Worm (Caenorhabditis elegans) whole organism, young adult: ENCODE results near the gene K11H12.8.

Experiments
- F37B4.10 ChIP-seq: fragments of 200-800 bp; sonication (Bioruptor generic); IDR thresholded peaks from 2 replicates; pipeline ENCODE4 v1.3.6; 2022; ENCODE audit warnings: missing genetic modification characterization, missing compliant biosample characterization
- T26A5.8 ChIP-seq: sonication (generic microtip); optimal IDR thresholded peaks from 2 replicates; lab custom pipeline; 2016; ENCODE audit warnings: missing genetic modification characterization, missing compliant biosample characterization
- attf-6 ChIP-seq: fragments of 200-800 bp; sonication (Bioruptor generic); IDR thresholded peaks from 2 replicates; pipeline ENCODE4 v1.3.6; 2022; ENCODE audit warnings: missing genetic modification reagents, missing genetic modification characterization, missing compliant biosample characterization
- hlh-12 ChIP-seq: sonication (generic microtip); optimal IDR thresholded peaks from 2 replicates; lab custom pipeline; 2016; ENCODE audit warnings: missing genetic modification characterization, missing compliant biosample characterization
- hmg-1.2 ChIP-seq: fragments of 200-800 bp; sonication (Bioruptor generic); IDR thresholded peaks from 2 replicates; pipeline ENCODE4 v1.3.6; 2022; ENCODE audit warnings: missing genetic modification reagents, missing genetic modification characterization, missing compliant biosample characterization
- let-607 ChIP-seq, 2 experiments: fragments of 200-800 bp in 1 of 2; sonication (Bioruptor generic) in 1 of 2; sonication (generic microtip) in 1 of 2; optimal IDR thresholded peaks; 2 replicates each; lab custom pipeline; 2016 to 2018; ENCODE audit warnings: mild to moderate bottlenecking in 2 of 2, missing compliant biosample characterization in 2 of 2, missing genetic modification characterization in 2 of 2, moderate library complexity in 2 of 2, missing genotype in 1 of 2
- pbrm-1 ChIP-seq: fragments of 200-800 bp; sonication (Bioruptor generic); IDR thresholded peaks from 2 replicates; pipeline ENCODE4 v1.3.6; 2022; ENCODE audit warnings: missing genetic modification reagents, missing genetic modification characterization, missing compliant biosample characterization
- rcor-1 ChIP-seq: fragments of 200-800 bp; sonication (Bioruptor generic); IDR thresholded peaks from 2 replicates; pipeline ENCODE4 v1.3.6; 2022; ENCODE audit warnings: missing genetic modification reagents, missing genetic modification characterization, missing compliant biosample characterization
- rec-8 ChIP-seq, 2 experiments: sonication (generic microtip); optimal IDR thresholded peaks; 2 replicates each; lab custom pipeline; 2016; ENCODE audit warnings: mild to moderate bottlenecking in 2 of 2, missing genetic modification characterization in 2 of 2, missing genetic modification reagents in 2 of 2, missing genotype in 2 of 2, missing biosample characterization in 1 of 2, missing compliant biosample characterization in 1 of 2, moderate library complexity in 1 of 2
- rpc-1 ChIP-seq, 2 experiments: fragments of 150-350 bp in 1 of 2; sonication (generic microtip) in 1 of 2; optimal IDR thresholded peaks; 2 replicates each; lab custom pipeline; 2014 to 2018; ENCODE audit warnings: missing biosample characterization in 1 of 2, missing genetic modification characterization in 1 of 2, missing genetic modification reagents in 1 of 2, missing genotype in 1 of 2
- snpc-3.4 ChIP-seq: sonication (generic microtip); optimal IDR thresholded peaks from 2 replicates; lab custom pipeline; 2017; ENCODE audit warnings: missing genetic modification characterization, mild to moderate bottlenecking, missing compliant biosample characterization, antibody characterized with exemption, moderate library complexity, missing genotype, missing genetic modification reagents
- snpc-4 ChIP-seq, 5 experiments: fragments of 150-350 bp in 1 of 5; sonication (generic microtip) in 4 of 5; optimal IDR thresholded peaks; 2 replicates each; lab custom pipeline; 2014 to 2018; ENCODE audit warnings: missing genetic modification characterization in 5 of 5, missing biosample characterization in 3 of 5, antibody characterized with exemption in 2 of 5, mild to moderate bottlenecking in 2 of 5, missing compliant biosample characterization in 2 of 5, missing genotype in 2 of 5, moderate library complexity in 2 of 5, missing genetic modification reagents in 1 of 5
- ztf-18 ChIP-seq: sonication (generic microtip); optimal IDR thresholded peaks from 2 replicates; lab custom pipeline; 2016; ENCODE audit warnings: missing genotype, mild to moderate bottlenecking, missing genetic modification characterization, missing compliant biosample characterization
- ztf-3 ChIP-seq: fragments of 200-800 bp; sonication (Bioruptor generic); optimal IDR thresholded peaks from 2 replicates; lab custom pipeline; 2018; ENCODE audit warnings: mild to moderate bottlenecking, missing genetic modification characterization, missing compliant biosample characterization

ce11 chrIV:627237-627636, 28.0 kb upstream of the K11H12.8 start, which contains the start of gene nhr-76:
- no peak for TF ChIP-seq pbrm-1 (GFP tag; lab: Robert Waterston, UW)
- TF ChIP-seq rcor-1 (GFP tag; lab: Robert Waterston, UW): no peak
- TF ChIP-seq F37B4.10 (GFP tag; lab: Robert Waterston, UW): no peak
- no peak for TF ChIP-seq rpc-1 (optimal IDR thresholded peaks at IDR 0.05; lab: Kevin White, UChicago)
- TF ChIP-seq rpc-1 (tag; optimal IDR thresholded peaks at IDR 0.05; lab: Kevin White, UChicago): no peak
- TF ChIP-seq snpc-3.4: no peak
- TF ChIP-seq ztf-3 (GFP tag; lab: Kevin White, UChicago): no peak
- TF ChIP-seq T26A5.8 (tag; lab: Kevin White, UChicago): no peak
- no peak for TF ChIP-seq attf-6 (GFP tag; lab: Robert Waterston, UW)
- TF ChIP-seq hlh-12 (tag; lab: Kevin White, UChicago): no peak
- no peak for TF ChIP-seq rec-8 (tag; optimal IDR thresholded peaks at IDR 0.05; lab: Kevin White, UChicago)
- no peak for TF ChIP-seq snpc-4 (GFP tag; optimal IDR thresholded peaks at IDR 0.05; lab: Kevin White, UChicago)
- TF ChIP-seq snpc-4 (tag; optimal IDR thresholded peaks at IDR 0.05; lab: Kevin White, UChicago): no peak
- no peak for TF ChIP-seq ztf-18 (tag; lab: Kevin White, UChicago)
- no peak for TF ChIP-seq hmg-1.2 (GFP tag; lab: Robert Waterston, UW)
- no peak for TF ChIP-seq let-607 (tag; optimal IDR thresholded peaks at IDR 0.05; lab: Kevin White, UChicago)
